Worm (Caenorhabditis elegans) whole organism, late embryonic: Measurements from ENCODE around the gene Y53F4B.7.

Experiments
- ceh-31 ChIP-seq: sonication (generic microtip); optimal IDR thresholded peaks from 2 replicates; lab custom pipeline; 2016; ENCODE audit warnings: missing genetic modification characterization, missing compliant biosample characterization
- ceh-48 ChIP-seq: sonication (generic microtip); optimal IDR thresholded peaks from 2 replicates; lab custom pipeline; 2016; ENCODE audit warnings: missing genetic modification characterization, inconsistent platforms, missing compliant biosample characterization
- ets-4 ChIP-seq: sonication (generic microtip); optimal IDR thresholded peaks from 2 replicates; lab custom pipeline; 2016; ENCODE audit warnings: missing genetic modification characterization, missing compliant biosample characterization
- hlh-6 ChIP-seq: sonication (generic microtip); optimal IDR thresholded peaks from 2 replicates; lab custom pipeline; 2016; ENCODE audit warnings: missing genotype, missing genetic modification characterization, missing compliant biosample characterization
- lim-6 ChIP-seq: sonication (generic microtip); optimal IDR thresholded peaks from 2 replicates; lab custom pipeline; 2016; ENCODE audit warnings: missing genetic modification characterization, missing compliant biosample characterization
- nhr-11 ChIP-seq: fragments of 150-350 bp; optimal IDR thresholded peaks from 2 replicates; lab custom pipeline; 2014; ENCODE audit warnings: missing biosample characterization, missing genetic modification characterization
- pros-1 ChIP-seq: fragments of 150-350 bp; optimal IDR thresholded peaks from 2 replicates; lab custom pipeline; 2014; ENCODE audit warnings: missing biosample characterization, missing genetic modification reagents, missing genetic modification characterization
- syd-9 ChIP-seq: sonication (generic microtip); optimal IDR thresholded peaks from 2 replicates; lab custom pipeline; 2016; ENCODE audit warnings: mild to moderate bottlenecking, missing genetic modification characterization, moderate library complexity, missing compliant biosample characterization

DNA sequence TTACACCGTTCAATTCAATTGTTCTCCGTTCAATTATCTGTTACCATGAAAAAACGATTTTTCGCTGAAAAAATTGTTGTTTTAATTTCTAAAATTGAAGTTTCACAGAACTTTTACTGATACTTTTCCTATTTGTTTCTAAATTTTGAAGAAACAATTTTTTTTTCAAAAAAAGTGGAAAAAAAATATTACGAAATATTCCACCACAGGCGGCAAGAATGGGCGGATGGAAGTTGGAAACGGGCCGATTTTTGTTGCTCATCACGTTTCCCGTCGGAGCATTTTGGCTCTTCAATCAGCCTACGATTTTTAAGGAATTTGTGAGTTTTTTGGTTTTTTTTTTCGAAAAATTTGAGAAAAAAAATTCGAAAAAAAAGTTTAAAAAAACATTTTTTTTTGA, 45.1 kb downstream of the Y53F4B.7 start, which contains the start of gene Y53F4B.14:
- TF ChIP-seq nhr-11 (tag; lab: Kevin White, UChicago) (no peak), syd-9 (tag; lab: Kevin White, UChicago) (no peak), lim-6 (tag; lab: Kevin White, UChicago) (no peak), hlh-6 (no peak), pros-1 (no peak), ceh-31 (tag; lab: Kevin White, UChicago) (no peak), ets-4 (tag; lab: Kevin White, UChicago) (no peak), ceh-48 (tag; lab: Kevin White, UChicago) (no peak)
